Worm (Caenorhabditis elegans) whole organism, L2 larva: ENCODE measurements around the gene C18G1.1.
"Not testable (repeated sequence)": the region's sequence is repeated elsewhere in the genome, so short reads cannot be mapped to it uniquely, and the experiment has no call there.

Source experiments
- C34F6.9 ChIP-seq: fragments of 150-350 bp; optimal IDR thresholded peaks from 2 replicates; lab custom pipeline; 2014; ENCODE audit warnings: missing biosample characterization, missing genetic modification characterization
- ZK546.5 ChIP-seq: sonication (generic microtip); optimal IDR thresholded peaks from 2 replicates; lab custom pipeline; 2017; ENCODE audit warnings: missing biosample characterization, missing genetic modification characterization
- alr-1 ChIP-seq: fragments of 150-350 bp; optimal IDR thresholded peaks from 2 replicates; lab custom pipeline; 2014; ENCODE audit warnings: missing biosample characterization, missing genetic modification characterization
- ama-1 ChIP-seq: fragments of 150-350 bp; optimal IDR thresholded peaks from 2 replicates; lab custom pipeline; 2018; ENCODE audit warnings: inconsistent platforms
- nhr-11 ChIP-seq: fragments of 150-350 bp; optimal IDR thresholded peaks from 2 replicates; lab custom pipeline; 2014; ENCODE audit warnings: missing biosample characterization, missing genetic modification characterization
- nhr-12 ChIP-seq: fragments of 150-350 bp; optimal IDR thresholded peaks from 2 replicates; lab custom pipeline; 2014; ENCODE audit warnings: missing biosample characterization, missing genetic modification characterization
- snpc-4 ChIP-seq: fragments of 150-350 bp; optimal IDR thresholded peaks from 2 replicates; lab custom pipeline; 2014; ENCODE audit warnings: missing biosample characterization, missing genetic modification characterization
- zag-1 ChIP-seq: fragments of 150-350 bp; optimal IDR thresholded peaks from 2 replicates; lab custom pipeline; 2014; ENCODE audit warnings: missing biosample characterization, missing genetic modification characterization
- ztf-4 ChIP-seq: fragments of 150-350 bp; optimal IDR thresholded peaks from 2 replicates; lab custom pipeline; 2014; ENCODE audit warnings: missing biosample characterization, missing genetic modification characterization

DNA sequence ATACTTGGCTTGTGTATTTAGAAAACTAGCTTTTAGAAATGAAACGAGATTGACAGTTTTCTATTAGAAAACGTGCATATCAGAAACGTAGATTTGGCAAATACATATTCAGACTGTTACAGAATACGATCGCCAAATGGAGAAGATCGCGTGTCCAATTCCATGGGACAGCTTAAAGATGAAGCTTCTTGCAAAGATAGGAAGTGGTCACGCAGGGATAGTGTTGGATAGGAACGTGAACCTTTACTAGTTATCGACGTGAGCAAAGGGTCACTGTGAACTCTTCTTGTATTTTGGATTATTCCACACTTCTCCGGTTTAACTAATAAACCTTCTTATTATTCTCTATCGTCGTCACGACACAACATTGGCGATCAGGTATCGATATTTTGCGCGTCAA is 17.1 kb upstream of the C18G1.1 start, which contains the start of gene bgnt-1.4:
- TF ChIP-seq C34F6.9 (tag; lab: Kevin White, UChicago); ama-1 (lab: Kevin White, UChicago); ztf-4; snpc-4 (tag; lab: Kevin White, UChicago); zag-1 (tag; lab: Kevin White, UChicago); nhr-11 (tag; lab: Kevin White, UChicago); nhr-12 (tag; lab: Kevin White, UChicago); alr-1; ZK546.5: not testable (repeated sequence)
